Fruit fly (Drosophila melanogaster): ENCODE data around the gene CG8475.

CG8475 gene

DNA sequence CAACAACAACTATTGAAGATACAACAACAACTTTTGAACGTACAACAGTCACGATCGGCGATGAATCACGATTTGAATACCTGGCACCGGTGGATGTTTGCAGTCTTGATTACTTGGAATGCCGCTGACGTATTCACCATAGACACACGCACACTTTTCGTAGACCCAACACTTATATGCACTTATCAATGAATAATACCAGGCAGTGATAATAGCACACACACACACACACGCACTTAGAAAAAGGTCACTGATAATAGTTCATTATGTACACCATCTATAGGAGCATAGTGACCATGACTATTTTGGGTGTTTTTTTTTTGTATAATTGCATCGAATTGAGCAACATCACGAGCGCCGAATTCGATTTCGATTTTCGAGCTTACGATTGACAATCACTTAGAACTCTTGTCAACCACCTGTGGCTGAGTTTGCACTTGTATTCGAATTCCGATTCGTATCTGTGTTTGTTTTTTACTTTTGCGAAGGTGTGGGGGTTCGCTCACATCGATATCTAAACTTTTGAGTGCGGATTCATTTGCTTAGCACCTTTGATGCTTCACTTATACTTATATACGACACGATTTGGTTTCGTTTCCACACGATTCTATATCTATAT, 42.4 kb upstream of the CG8475 start:
- peak; percentile 80 for TF ChIP-seq fkh (GFP tag; optimal IDR thresholded peaks at IDR 0.05)
- TF ChIP-seq dac (GFP tag; optimal IDR thresholded peaks at IDR 0.05): no peak

DNA sequence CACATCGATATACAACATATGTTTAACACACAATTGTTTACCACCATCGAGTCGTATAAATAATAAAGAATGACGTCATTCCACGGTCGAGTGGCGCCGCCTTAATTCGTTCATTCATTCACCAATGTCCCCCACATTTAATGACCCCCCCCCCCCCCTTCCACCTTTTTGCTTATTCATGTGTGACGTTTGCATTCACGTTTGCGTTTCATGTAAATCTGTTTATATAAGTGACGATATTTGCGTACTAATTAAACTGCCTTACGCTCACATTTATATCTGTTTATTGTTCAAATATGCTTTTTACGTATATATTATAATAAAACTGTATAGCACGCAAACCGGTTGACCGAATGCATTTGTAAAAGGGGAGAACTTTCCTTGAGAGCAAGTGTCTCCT, 36.9 kb upstream of the CG8475 start:
- no peak for TF ChIP-seq dsx (GFP tag; optimal IDR thresholded peaks at IDR 0.05; ENCODE audit: poor library complexity, severe bottlenecking)
- TF ChIP-seq CG3032 (tag; optimal IDR thresholded peaks at IDR 0.05): no peak
- no peak for TF ChIP-seq Lpt (GFP tag; optimal IDR thresholded peaks at IDR 0.05)
- TF ChIP-seq topi (GFP tag; optimal IDR thresholded peaks at IDR 0.05): no peak
- peak; percentile 3 to 45 for TF ChIP-seq ss (GFP tag; optimal IDR thresholded peaks at IDR 0.05)
- TF ChIP-seq Eip78C (GFP tag): peak; percentile 28
- TF ChIP-seq CG8632 (GFP tag; optimal IDR thresholded peaks at IDR 0.05): peak; percentile 25
- TF ChIP-seq CG8119 (GFP tag; IDR thresholded peaks at IDR 0.05): no peak
- no peak for TF ChIP-seq dac (GFP tag; optimal IDR thresholded peaks at IDR 0.05)
- TF ChIP-seq Met (GFP tag; optimal IDR thresholded peaks at IDR 0.05): peak; percentile 31
- TF ChIP-seq CG6276 (GFP tag; optimal IDR thresholded peaks at IDR 0.05): no peak
- no peak for TF ChIP-seq lz (GFP tag; optimal IDR thresholded peaks at IDR 0.05)
- TF ChIP-seq CG6808 (GFP tag; optimal IDR thresholded peaks at IDR 0.05): no peak
- TF ChIP-seq Gug (GFP tag; IDR thresholded peaks at IDR 0.05): no peak
- TF ChIP-seq Sox15 (GFP tag; optimal IDR thresholded peaks at IDR 0.05): no peak
- no peak for TF ChIP-seq CG4318 (GFP tag; optimal IDR thresholded peaks at IDR 0.05)
- TF ChIP-seq Blimp-1 (GFP tag; optimal IDR thresholded peaks at IDR 0.05): peak; percentile 39
- TF ChIP-seq CG8319 (GFP tag; optimal IDR thresholded peaks at IDR 0.05): no peak
- peak; percentile 41 for TF ChIP-seq CG6792 (GFP tag; optimal IDR thresholded peaks at IDR 0.05)
- no peak for TF ChIP-seq CG32006 (GFP tag; optimal IDR thresholded peaks at IDR 0.05)
- TF ChIP-seq CG10669 (GFP tag; optimal IDR thresholded peaks at IDR 0.05): no peak
- no peak for TF ChIP-seq CG6163 (GFP tag; IDR thresholded peaks at IDR 0.05)
- TF ChIP-seq esn (GFP tag; optimal IDR thresholded peaks at IDR 0.05): peak; percentile 18
- no peak for TF ChIP-seq Hr4 (GFP tag; optimal IDR thresholded peaks at IDR 0.05)
- peak; percentile 16 for TF ChIP-seq vri (GFP tag; optimal IDR thresholded peaks at IDR 0.05)
- TF ChIP-seq fd59A (GFP tag; optimal IDR thresholded peaks at IDR 0.05): no peak
- no peak for TF ChIP-seq Sox14 (GFP tag; optimal IDR thresholded peaks at IDR 0.05)
- no peak for TF ChIP-seq Eip93F (GFP tag; optimal IDR thresholded peaks at IDR 0.05)
- TF ChIP-seq CG34406 (GFP tag; optimal IDR thresholded peaks at IDR 0.05): peak; percentile 26
- no peak for TF ChIP-seq CG6854 (GFP tag; optimal IDR thresholded peaks at IDR 0.05)
- TF ChIP-seq fkh (GFP tag; optimal IDR thresholded peaks at IDR 0.05): peak; percentile 35
- no peak for TF ChIP-seq pdm3 (GFP tag; optimal IDR thresholded peaks at IDR 0.05)
- no peak for TF ChIP-seq Ets96B (tag; optimal IDR thresholded peaks at IDR 0.05)
- TF ChIP-seq CG10631 (GFP tag; optimal IDR thresholded peaks at IDR 0.05): peak; percentile 2
- no peak for TF ChIP-seq Sox102F (GFP tag; optimal IDR thresholded peaks at IDR 0.05)

DNA sequence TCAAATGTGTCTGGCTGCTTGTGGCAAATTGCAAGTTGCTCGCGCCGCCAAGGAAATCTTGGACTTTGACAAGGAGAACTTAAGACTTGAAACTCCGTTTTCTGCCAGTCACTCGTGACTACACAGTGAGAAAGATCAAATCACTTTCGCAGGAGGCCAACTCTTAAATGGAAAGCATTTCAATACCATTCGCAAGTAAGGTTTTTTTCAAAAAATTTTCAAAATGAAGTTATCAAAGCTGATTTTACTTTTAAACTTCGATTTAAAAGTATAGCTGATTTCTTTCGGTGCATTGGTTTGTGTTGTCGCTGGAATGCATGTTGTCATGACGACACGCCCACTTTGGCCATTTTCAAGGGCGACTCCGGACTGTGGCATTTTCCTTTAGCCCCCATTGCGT, 35.7 kb upstream of the CG8475 start:
- peak; percentile 92 for TF ChIP-seq CG6808 (GFP tag; optimal IDR thresholded peaks at IDR 0.05)
- peak; percentile 59 for TF ChIP-seq Hr39 (GFP tag; optimal IDR thresholded peaks at IDR 0.05)
- peak; percentile 82 for TF ChIP-seq Eip75B (GFP tag; optimal IDR thresholded peaks at IDR 0.05)
- peak; percentile 91 for TF ChIP-seq CG10669 (GFP tag; optimal IDR thresholded peaks at IDR 0.05)
- TF ChIP-seq Eip93F (GFP tag; optimal IDR thresholded peaks at IDR 0.05): no peak
- no peak for TF ChIP-seq Blimp-1 (GFP tag; optimal IDR thresholded peaks at IDR 0.05)
- TF ChIP-seq acj6 (GFP tag; optimal IDR thresholded peaks at IDR 0.05): peak; percentile 77
- no peak for TF ChIP-seq fkh (GFP tag; optimal IDR thresholded peaks at IDR 0.05)
- TF ChIP-seq CG10631 (GFP tag; optimal IDR thresholded peaks at IDR 0.05): peak; percentile 85
- TF ChIP-seq fd59A (GFP tag; optimal IDR thresholded peaks at IDR 0.05): peak; percentile 86
- TF ChIP-seq topi (GFP tag; optimal IDR thresholded peaks at IDR 0.05): peak; percentile 57
- peak; percentile 82 for TF ChIP-seq Sox14 (GFP tag; optimal IDR thresholded peaks at IDR 0.05)
- TF ChIP-seq CG11902 (GFP tag; optimal IDR thresholded peaks at IDR 0.05): peak; percentile 45
- TF ChIP-seq Smox (GFP tag; optimal IDR thresholded peaks at IDR 0.05): peak; percentile 49
- TF ChIP-seq CG8119 (GFP tag; IDR thresholded peaks at IDR 0.05): peak; percentile 81
- TF ChIP-seq esn (GFP tag; optimal IDR thresholded peaks at IDR 0.05): peak; percentile 54
- TF ChIP-seq CG34406 (GFP tag; optimal IDR thresholded peaks at IDR 0.05): peak; percentile 72
- no peak for TF ChIP-seq vri (GFP tag; optimal IDR thresholded peaks at IDR 0.05)
- peak; percentile 85 for TF ChIP-seq Ets96B (tag; optimal IDR thresholded peaks at IDR 0.05)
- TF ChIP-seq CG3032 (tag; optimal IDR thresholded peaks at IDR 0.05): peak; percentile 91
- peak; percentile 86 for TF ChIP-seq CG9139 (GFP tag; optimal IDR thresholded peaks at IDR 0.05)
- TF ChIP-seq achi (GFP tag; optimal IDR thresholded peaks at IDR 0.05): peak; percentile 83
- TF ChIP-seq Lpt (GFP tag; optimal IDR thresholded peaks at IDR 0.05): peak; percentile 70
- TF ChIP-seq CG7368 (GFP tag; optimal IDR thresholded peaks at IDR 0.05): peak; percentile 83
- TF ChIP-seq OdsH (GFP tag; optimal IDR thresholded peaks at IDR 0.05): peak; percentile 82
- peak; percentile 86 for TF ChIP-seq CG3919 (GFP tag; optimal IDR thresholded peaks at IDR 0.05)
- peak; percentile 48 for TF ChIP-seq Sox102F (GFP tag; optimal IDR thresholded peaks at IDR 0.05)

All from whole organism, prepupa.